Fruit fly (Drosophila melanogaster) whole organism, embryonic: Measurements from ENCODE around the gene CG43750.

Experiments used
- BEAF-32 ChIP-seq: fragments of 200-800 bp; sonication (Bioruptor generic); optimal IDR thresholded peaks from 3 replicates; lab custom pipeline; 2017; ENCODE audit warnings: missing biosample characterization, missing genetic modification characterization, mild to moderate bottlenecking, moderate library complexity, missing genetic modification reagents
- CG1024 ChIP-seq: fragments of 200-800 bp; sonication (Bioruptor generic); IDR thresholded peaks from 2 replicates; pipeline ENCODE4 v1.3.6; 2022; ENCODE audit warnings: missing biosample characterization, missing genetic modification characterization
- CG11504 ChIP-seq: fragments of 200-800 bp; sonication (Bioruptor generic); optimal IDR thresholded peaks from 3 replicates; lab custom pipeline; 2019; ENCODE audit warnings: missing biosample characterization, mild to moderate bottlenecking, missing genetic modification characterization, moderate library complexity
- CG13894 ChIP-seq: fragments of 200-800 bp; sonication (Bioruptor generic); optimal IDR thresholded peaks from 3 replicates; lab custom pipeline; 2018; ENCODE audit warnings: missing biosample characterization, mild to moderate bottlenecking, missing genetic modification characterization, moderate library complexity
- CG14441 ChIP-seq: fragments of 200-800 bp; sonication (Bioruptor generic); IDR thresholded peaks from 2 replicates; pipeline ENCODE4 v1.3.6; 2022; ENCODE audit warnings: missing biosample characterization, missing genetic modification characterization
- CG17385 ChIP-seq: fragments of 200-800 bp; sonication (Bioruptor generic); optimal IDR thresholded peaks from 3 replicates; lab custom pipeline; 2018; ENCODE audit warnings: missing biosample characterization, mild to moderate bottlenecking, missing genetic modification characterization
- CG18011 ChIP-seq: fragments of 200-800 bp; sonication (Bioruptor generic); optimal IDR thresholded peaks from 2 replicates; lab custom pipeline; 2017; ENCODE audit warnings: missing biosample characterization, missing genetic modification characterization, mild to moderate bottlenecking, moderate library complexity, missing genotype
- CG2875 ChIP-seq: fragments of 200-800 bp; sonication (Bioruptor generic); optimal IDR thresholded peaks from 2 replicates; lab custom pipeline; 2017; ENCODE audit warnings: missing biosample characterization, mild to moderate bottlenecking, missing genetic modification characterization, missing genetic modification reagents
- CG2889 ChIP-seq: fragments of 200-800 bp; sonication (Bioruptor generic); IDR thresholded peaks from 3 replicates; pipeline ENCODE4 v1.3.6; 2022; ENCODE audit warnings: missing biosample characterization, missing genetic modification characterization
- CG30020 ChIP-seq: fragments of 200-800 bp; optimal IDR thresholded peaks from 2 replicates; lab custom pipeline; 2019; ENCODE audit warnings: missing biosample characterization, mild to moderate bottlenecking, missing genetic modification characterization, moderate library complexity
- CG3065 ChIP-seq: fragments of 200-800 bp; sonication (Bioruptor generic); optimal IDR thresholded peaks from 2 replicates; lab custom pipeline; 2016; ENCODE audit warnings: missing biosample characterization, missing genetic modification characterization
- CG31224 ChIP-seq: fragments of 200-800 bp; sonication (Bioruptor generic); IDR thresholded peaks from 2 replicates; pipeline ENCODE4 v1.3.6; 2022; ENCODE audit warnings: missing biosample characterization, missing genetic modification characterization
- CG3163 ChIP-seq: fragments of 200-800 bp; sonication (Bioruptor generic); optimal IDR thresholded peaks from 3 replicates; lab custom pipeline; 2016; ENCODE audit warnings: missing biosample characterization, missing genetic modification characterization
- CG32772 ChIP-seq: fragments of 200-800 bp; sonication (Bioruptor generic); IDR thresholded peaks from 2 replicates; pipeline ENCODE4 v1.3.6; 2022; ENCODE audit warnings: missing biosample characterization, missing genetic modification characterization
- CG33557 ChIP-seq: fragments of 200-800 bp; sonication (Bioruptor generic); optimal IDR thresholded peaks from 2 replicates; lab custom pipeline; 2019; ENCODE audit warnings: missing biosample characterization, mild to moderate bottlenecking, missing genetic modification characterization, moderate library complexity
- CG3407 ChIP-seq: fragments of 200-800 bp; sonication (Bioruptor generic); optimal IDR thresholded peaks from 2 replicates; lab custom pipeline; 2018; ENCODE audit warnings: missing biosample characterization, mild to moderate bottlenecking, missing genetic modification characterization
- CG4854 ChIP-seq: fragments of 200-800 bp; sonication (Bioruptor generic); optimal IDR thresholded peaks from 2 replicates; lab custom pipeline; 2016; ENCODE audit warnings: missing biosample characterization, missing genetic modification characterization, inconsistent platforms
- CG6689 ChIP-seq: fragments of 200-800 bp; sonication (Bioruptor generic); IDR thresholded peaks from 2 replicates; pipeline ENCODE4 v1.3.6; 2022; ENCODE audit warnings: missing biosample characterization, missing genetic modification characterization
- CG6854 ChIP-seq: fragments of 200-800 bp; sonication (Bioruptor generic); optimal IDR thresholded peaks from 3 replicates; lab custom pipeline; 2017; ENCODE audit warnings: missing biosample characterization, mild to moderate bottlenecking, missing genetic modification characterization
- CG7372 ChIP-seq: fragments of 200-800 bp; sonication (Bioruptor generic); IDR thresholded peaks from 2 replicates; pipeline ENCODE4 v1.3.6; 2022; ENCODE audit warnings: missing biosample characterization, missing genetic modification characterization
- CG8359 ChIP-seq: fragments of 200-800 bp; sonication (Bioruptor generic); optimal IDR thresholded peaks from 2 replicates; lab custom pipeline; 2017; ENCODE audit warnings: missing biosample characterization, mild to moderate bottlenecking, missing genetic modification characterization, borderline replicate concordance
- CG9609 ChIP-seq: fragments of 200-800 bp; sonication (Bioruptor generic); optimal IDR thresholded peaks from 3 replicates; lab custom pipeline; 2016; ENCODE audit warnings: missing biosample characterization, missing genetic modification characterization
- CG9817 ChIP-seq: fragments of 200-800 bp; sonication (Bioruptor generic); optimal IDR thresholded peaks from 2 replicates; lab custom pipeline; 2018; ENCODE audit warnings: missing biosample characterization, mild to moderate bottlenecking, missing genetic modification characterization, moderate library complexity
- CG9876 ChIP-seq: fragments of 200-800 bp; sonication (Bioruptor generic); optimal IDR thresholded peaks from 2 replicates; lab custom pipeline; 2016; ENCODE audit warnings: missing biosample characterization, missing genetic modification characterization
- E2f1 ChIP-seq: fragments of 200-800 bp; sonication (Bioruptor generic); IDR thresholded peaks from 2 replicates; pipeline ENCODE4 v1.3.6; 2022; ENCODE audit warnings: missing biosample characterization, missing genetic modification characterization
- Hey ChIP-seq: fragments of 200-800 bp; sonication (Bioruptor generic); optimal IDR thresholded peaks from 3 replicates; lab custom pipeline; 2018; ENCODE audit warnings: missing biosample characterization, mild to moderate bottlenecking, missing genetic modification characterization
- Hr3 ChIP-seq: fragments of 200-800 bp; sonication (Bioruptor generic); optimal IDR thresholded peaks from 3 replicates; lab custom pipeline; 2016; ENCODE audit warnings: missing biosample characterization, missing genetic modification characterization
- Meics ChIP-seq: fragments of 200-800 bp; sonication (Bioruptor generic); optimal IDR thresholded peaks from 2 replicates; lab custom pipeline; 2017; ENCODE audit warnings: missing biosample characterization, mild to moderate bottlenecking, missing genetic modification characterization
- NfI ChIP-seq: fragments of 200-800 bp; sonication (Bioruptor generic); optimal IDR thresholded peaks from 3 replicates; lab custom pipeline; 2018; ENCODE audit warnings: missing biosample characterization, mild to moderate bottlenecking, missing genetic modification characterization, moderate library complexity
- Spps ChIP-seq: fragments of 200-800 bp; sonication (Bioruptor generic); optimal IDR thresholded peaks from 2 replicates; lab custom pipeline; 2018; ENCODE audit warnings: missing biosample characterization, mild to moderate bottlenecking, missing genetic modification characterization
- amos ChIP-seq: fragments of 200-800 bp; sonication (Bioruptor generic); IDR thresholded peaks from 2 replicates; pipeline ENCODE4 v1.3.6; 2022; ENCODE audit warnings: missing biosample characterization, missing genetic modification characterization; ENCODE audit not compliant: partially characterized antibody
- ap ChIP-seq: fragments of 200-800 bp; sonication (Bioruptor generic); IDR thresholded peaks from 2 replicates; pipeline ENCODE4 v1.3.6; 2022; ENCODE audit warnings: missing biosample characterization, missing genetic modification characterization
- cato ChIP-seq: fragments of 200-800 bp; sonication (Bioruptor generic); optimal IDR thresholded peaks from 2 replicates; lab custom pipeline; 2016; ENCODE audit warnings: missing biosample characterization, missing genetic modification characterization, borderline replicate concordance
- cg ChIP-seq: fragments of 200-800 bp; sonication (Bioruptor generic); optimal IDR thresholded peaks from 3 replicates; lab custom pipeline; 2019; ENCODE audit warnings: missing biosample characterization, mild to moderate bottlenecking, missing genetic modification characterization, moderate library complexity
- emc ChIP-seq: fragments of 200-800 bp; sonication (Bioruptor generic); optimal IDR thresholded peaks from 2 replicates; lab custom pipeline; 2016; ENCODE audit warnings: missing biosample characterization, missing genetic modification characterization
- grn ChIP-seq: fragments of 200-800 bp; sonication (Bioruptor generic); optimal IDR thresholded peaks from 3 replicates; lab custom pipeline; 2017; ENCODE audit warnings: missing biosample characterization, missing genetic modification characterization
- hth ChIP-seq: fragments of >200 bp; optimal IDR thresholded peaks from 2 replicates; lab custom pipeline; 2017; ENCODE audit warnings: inconsistent platforms
- insv ChIP-seq, 2 experiments: fragments of 200-800 bp; sonication (Bioruptor generic); optimal IDR thresholded peaks; 3 replicates each; lab custom pipeline; 2016 to 2018; ENCODE audit warnings: missing biosample characterization in 2 of 2, missing genetic modification characterization in 2 of 2
- jigr1 ChIP-seq: fragments of 200-800 bp; sonication (Bioruptor generic); IDR thresholded peaks from 3 replicates; pipeline ENCODE4 v1.3.6; 2022; ENCODE audit warnings: missing biosample characterization, missing genetic modification characterization
- jumu ChIP-seq: fragments of 200-800 bp; sonication (Bioruptor generic); optimal IDR thresholded peaks from 3 replicates; lab custom pipeline; 2016; ENCODE audit warnings: missing biosample characterization, missing genetic modification characterization
- lab ChIP-seq: fragments of 200-800 bp; sonication (Bioruptor generic); optimal IDR thresholded peaks from 3 replicates; lab custom pipeline; 2017; ENCODE audit warnings: missing biosample characterization, missing genetic modification characterization, mild to moderate bottlenecking, moderate library complexity, missing genetic modification reagents
- lmd ChIP-seq: fragments of 200-800 bp; sonication (Bioruptor generic); IDR thresholded peaks from 2 replicates; pipeline ENCODE4 v1.3.6; 2022; ENCODE audit warnings: missing biosample characterization, missing genetic modification characterization
- phol ChIP-seq: fragments of 200-800 bp; sonication (Bioruptor generic); optimal IDR thresholded peaks from 3 replicates; lab custom pipeline; 2018; ENCODE audit warnings: missing biosample characterization, mild to moderate bottlenecking, missing genetic modification characterization, moderate library complexity
- pum ChIP-seq: fragments of 200-800 bp; sonication (Bioruptor generic); optimal IDR thresholded peaks from 2 replicates; lab custom pipeline; 2016; ENCODE audit warnings: missing biosample characterization, missing genetic modification characterization
- pzg ChIP-seq: fragments of 200-800 bp; sonication (Bioruptor generic); optimal IDR thresholded peaks from 3 replicates; lab custom pipeline; 2018; ENCODE audit warnings: missing biosample characterization, mild to moderate bottlenecking, missing genetic modification characterization, moderate library complexity
- schlank ChIP-seq: fragments of 200-800 bp; sonication (Bioruptor generic); optimal IDR thresholded peaks from 2 replicates; lab custom pipeline; 2018; ENCODE audit warnings: missing biosample characterization, mild to moderate bottlenecking, missing genetic modification characterization
- slou ChIP-seq: fragments of 200-800 bp; sonication (Bioruptor generic); optimal IDR thresholded peaks from 3 replicates; lab custom pipeline; 2016; ENCODE audit warnings: missing biosample characterization, missing genetic modification characterization
- tap ChIP-seq: fragments of 200-800 bp; optimal IDR thresholded peaks from 3 replicates; lab custom pipeline; 2019; ENCODE audit warnings: missing biosample characterization, mild to moderate bottlenecking, missing genetic modification characterization, moderate library complexity
- vvl ChIP-seq: fragments of 200-800 bp; sonication (Bioruptor generic); IDR thresholded peaks from 2 replicates; pipeline ENCODE4 v1.3.6; 2022; ENCODE audit warnings: missing biosample characterization, missing genetic modification characterization
- wdn ChIP-seq: fragments of 200-800 bp; sonication (Bioruptor generic); IDR thresholded peaks from 2 replicates; pipeline ENCODE4 v1.3.6; 2022; ENCODE audit warnings: missing biosample characterization, missing genetic modification characterization

CG43750 gene

dm6 chr2L:2426444-2427188, 36.1 kb upstream of the CG43750 start (continued):
- TF ChIP-seq ap (GFP tag; lab: Robert Waterston, UW) (0 out of 2 replicates have a peak, but pooled peaks have one; percentile 18), tap (peak; percentile 53), slou (GFP tag; lab: Kevin White, UChicago) (no peak), CG14441 (GFP tag; lab: Robert Waterston, UW) (peak; percentile 76), CG8359 (GFP tag; lab: Kevin White, UChicago) (no peak), lab (GFP tag; lab: Kevin White, UChicago) (peak; percentile 62), CG30020 (tag; lab: Kevin White, UChicago) (no peak), CG9876 (GFP tag; lab: Kevin White, UChicago) (peak; percentile 8), BEAF-32 (GFP tag; lab: Kevin White, UChicago) (no peak), insv (GFP tag; optimal IDR thresholded peaks at IDR 0.05; lab: Kevin White, UChicago) (no peak), jumu (no peak), emc (GFP tag; lab: Kevin White, UChicago) (no peak), hth (no peak), lmd (peak; percentile 61), vvl (GFP tag; lab: Robert Waterston, UW) (peak; percentile 77), CG13894 (tag; lab: Kevin White, UChicago) (no peak), CG31224 (no peak), grn (no peak), Hr3 (GFP tag; lab: Kevin White, UChicago) (peak; percentile 40), Spps (tag; lab: Kevin White, UChicago) (no peak), CG3163 (GFP tag; lab: Kevin White, UChicago) (no peak), phol (peak; percentile 69), Hey (no peak), E2f1 (GFP tag; lab: Robert Waterston, UW) (peak; percentile 52), schlank (tag; lab: Kevin White, UChicago) (no peak), cato (GFP tag; lab: Kevin White, UChicago) (peak; percentile 41), CG2875 (GFP tag; lab: Kevin White, UChicago) (peak; percentile 38), amos (no peak), CG17385 (GFP tag; lab: Kevin White, UChicago) (peak; percentile 41), CG4854 (GFP tag; lab: Kevin White, UChicago) (peak; percentile 43), pzg (GFP tag; lab: Kevin White, UChicago) (no peak), CG11504 (tag; lab: Kevin White, UChicago) (peak; percentile 81), CG6689 (GFP tag; lab: Robert Waterston, UW) (peak; percentile 38; the same call in 1 of the 2 replicates), CG18011 (GFP tag; lab: Kevin White, UChicago) (no peak), NfI (peak; percentile 43), CG6854 (GFP tag; lab: Kevin White, UChicago) (no peak), Meics (peak; percentile 39), CG1024 (peak; percentile 45; the same call in 1 of the 2 replicates), CG9817 (tag; lab: Kevin White, UChicago) (peak; percentile 47), jigr1 (GFP tag; lab: Robert Waterston, UW) (no peak), CG3065 (no peak), CG3407 (GFP tag; lab: Kevin White, UChicago) (peak; percentile 20), CG9609 (GFP tag; lab: Kevin White, UChicago) (peak; percentile 37), pum (GFP tag; lab: Kevin White, UChicago) (peak; percentile 16), CG2889 (GFP tag; lab: Robert Waterston, UW) (no peak), CG32772 (GFP tag; lab: Robert Waterston, UW) (peak; percentile 46; the same call in 1 of the 2 replicates), CG7372 (GFP tag; lab: Robert Waterston, UW) (no peak), wdn (GFP tag; lab: Robert Waterston, UW) (no peak), CG33557 (GFP tag; lab: Kevin White, UChicago) (no peak), cg (GFP tag; lab: Kevin White, UChicago) (no peak)
